Fruit fly (Drosophila melanogaster): ENCODE results near the gene Ip259.

Ip259 gene

dm6 chr2L:10426534-10427048, 18.4 kb downstream of the Ip259 start, which contains the start of the genes SmB and KdelR:
Gene SmB, minus strand, starts transcription at chr2L:10426627.
Gene KdelR, plus strand, starts transcription at chr2L:10426887.
- TF ChIP-seq CG17801 (GFP tag; optimal IDR thresholded peaks at IDR 0.05; ENCODE audit: partially characterized antibody): peak; percentile 79

dm6 chr2L:10428528-10428927, 20.4 kb downstream of the Ip259 start, which contains the start of gene CG5188:
Gene CG5188, plus strand, starts transcription at chr2L:10428829.
- TF ChIP-seq CG17801 (GFP tag; optimal IDR thresholded peaks at IDR 0.05; ENCODE audit: partially characterized antibody): peak; percentile 17

dm6 chr2L:10430802-10431476, 22.8 kb downstream of the Ip259 start, which contains the start of the genes Bug22 and TfIIB:
Gene Bug22, minus strand, starts transcription at chr2L:10430918.
Gene TfIIB, plus strand, starts transcription at chr2L:10431338.
- TF ChIP-seq CG17801 (GFP tag; optimal IDR thresholded peaks at IDR 0.05; ENCODE audit: partially characterized antibody): peak; percentile 46

- TF ChIP-seq CG17801 (GFP tag; optimal IDR thresholded peaks at IDR 0.05; ENCODE audit: partially characterized antibody): no peak
These were observed 27.5 kb downstream of the Ip259 start, which contains the start of the genes TBC1D16 and holn1 for dm6 chr2L:10435606-10436160. Gene TBC1D16, minus strand, starts transcription at chr2L:10435656. Gene holn1, plus strand, starts transcription at chr2L:10435995.

- peak; percentile 29 for TF ChIP-seq CG17801 (GFP tag; optimal IDR thresholded peaks at IDR 0.05; ENCODE audit: partially characterized antibody)
These were observed 29.2 kb downstream of the Ip259 start, which contains the start of gene STUB1 for dm6 chr2L:10437317-10437716. Gene STUB1, plus strand, starts transcription at chr2L:10437548.

dm6 chr2L:10439174-10439573, 31.0 kb downstream of the Ip259 start, which contains the start of gene Nse4:
Gene Nse4, plus strand, starts transcription at chr2L:10439440.
- peak; percentile 31 for TF ChIP-seq CG17801 (GFP tag; optimal IDR thresholded peaks at IDR 0.05; ENCODE audit: partially characterized antibody)

dm6 chr2L:10442048-10442790, 34.1 kb downstream of the Ip259 start, which contains the start of gene loh:
Gene loh, plus strand, starts transcription at chr2L:10442534.
- TF ChIP-seq CG17801 (GFP tag; optimal IDR thresholded peaks at IDR 0.05; ENCODE audit: partially characterized antibody): no peak

- no peak for TF ChIP-seq CG17801 (GFP tag; optimal IDR thresholded peaks at IDR 0.05; ENCODE audit: partially characterized antibody)
These were observed 44.1 kb downstream of the Ip259 start, which contains the start of gene ppk10 for dm6 chr2L:10452296-10452695. Gene ppk10, minus strand, starts transcription at chr2L:10452396.

dm6 chr2L:10455944-10456520, 47.9 kb downstream of the Ip259 start:
- no peak for TF ChIP-seq CG17801 (GFP tag; optimal IDR thresholded peaks at IDR 0.05; ENCODE audit: partially characterized antibody)

- peak; percentile 45 for TF ChIP-seq CG17801 (GFP tag; optimal IDR thresholded peaks at IDR 0.05; ENCODE audit: partially characterized antibody)
These were observed 49.2 kb downstream of the Ip259 start, which contains the start of the genes LManI and LManII for dm6 chr2L:10457191-10457899. Gene LManI, minus strand, starts transcription at chr2L:10457241. Gene LManII, plus strand, starts transcription at chr2L:10457658.

dm6 chr2L:10458979-10459378, 50.8 kb downstream of the Ip259 start:
- TF ChIP-seq CG17801 (GFP tag; optimal IDR thresholded peaks at IDR 0.05; ENCODE audit: partially characterized antibody): no peak

Data from ovary, adult (tissue).